Worm (Caenorhabditis elegans) whole organism, late embryonic: ENCODE data around the gene acs-22.
A peak's percentile ranks its signal among the peaks of the same experiment; 100 is the strongest.

ENCODE experiments used
- K02D7.2 ChIP-seq: sonication (generic microtip); optimal IDR thresholded peaks from 2 replicates; lab custom pipeline; 2017; ENCODE audit warnings: mild to moderate bottlenecking, missing genetic modification characterization, missing compliant biosample characterization
- T23F11.4 ChIP-seq: fragments of 200-800 bp; sonication (Bioruptor generic); optimal IDR thresholded peaks from 2 replicates; lab custom pipeline; 2018; ENCODE audit warnings: mild to moderate bottlenecking, missing genetic modification characterization, missing compliant biosample characterization
- Y22D7AL.16 ChIP-seq: sonication (generic microtip); optimal IDR thresholded peaks from 2 replicates; lab custom pipeline; 2016; ENCODE audit warnings: missing genetic modification characterization, missing compliant biosample characterization
- ahr-1 ChIP-seq: sonication (generic microtip); optimal IDR thresholded peaks from 2 replicates; lab custom pipeline; 2016; ENCODE audit warnings: missing genetic modification characterization, missing compliant biosample characterization
- ceh-14 ChIP-seq: sonication (generic microtip); optimal IDR thresholded peaks from 2 replicates; lab custom pipeline; 2016; ENCODE audit warnings: missing genotype, missing genetic modification characterization, missing compliant biosample characterization
- ceh-18 ChIP-seq: sonication (generic microtip); optimal IDR thresholded peaks from 2 replicates; lab custom pipeline; 2016; ENCODE audit warnings: missing genetic modification characterization, missing compliant biosample characterization
- ceh-19 ChIP-seq: fragments of 200-800 bp; sonication (Bioruptor generic); optimal IDR thresholded peaks from 2 replicates; lab custom pipeline; 2018; ENCODE audit warnings: mild to moderate bottlenecking, missing genetic modification characterization, missing compliant biosample characterization
- ceh-2 ChIP-seq: sonication (generic microtip); optimal IDR thresholded peaks from 2 replicates; lab custom pipeline; 2016; ENCODE audit warnings: missing genotype, missing genetic modification characterization, missing compliant biosample characterization
- ceh-22 ChIP-seq: sonication (generic microtip); optimal IDR thresholded peaks from 2 replicates; lab custom pipeline; 2017; ENCODE audit warnings: missing biosample characterization, missing genetic modification characterization
- ceh-24 ChIP-seq: sonication (generic microtip); optimal IDR thresholded peaks from 2 replicates; lab custom pipeline; 2016; ENCODE audit warnings: mild to moderate bottlenecking, missing genetic modification characterization, missing compliant biosample characterization
- ceh-30 ChIP-seq: fragments of 150-350 bp; optimal IDR thresholded peaks from 2 replicates; lab custom pipeline; 2014; ENCODE audit warnings: missing biosample characterization, missing genetic modification characterization
- ceh-31 ChIP-seq: sonication (generic microtip); optimal IDR thresholded peaks from 2 replicates; lab custom pipeline; 2016; ENCODE audit warnings: missing genetic modification characterization, missing compliant biosample characterization
- ceh-34 ChIP-seq: sonication (generic microtip); optimal IDR thresholded peaks from 2 replicates; lab custom pipeline; 2016; ENCODE audit warnings: mild to moderate bottlenecking, missing genetic modification characterization, missing compliant biosample characterization
- ceh-48 ChIP-seq: sonication (generic microtip); optimal IDR thresholded peaks from 2 replicates; lab custom pipeline; 2016; ENCODE audit warnings: missing genetic modification characterization, inconsistent platforms, missing compliant biosample characterization
- ceh-9 ChIP-seq: sonication (generic microtip); optimal IDR thresholded peaks from 2 replicates; lab custom pipeline; 2016; ENCODE audit warnings: mild to moderate bottlenecking, missing genetic modification characterization, inconsistent platforms, missing compliant biosample characterization
- che-1 ChIP-seq: sonication (generic microtip); optimal IDR thresholded peaks from 2 replicates; lab custom pipeline; 2016; ENCODE audit warnings: mild to moderate bottlenecking, missing genetic modification characterization, missing compliant biosample characterization
- dmd-4 ChIP-seq: sonication (generic microtip); optimal IDR thresholded peaks from 2 replicates; lab custom pipeline; 2016; ENCODE audit warnings: borderline replicate concordance, missing genetic modification characterization, missing compliant biosample characterization
- elt-2 ChIP-seq: sonication (generic microtip); optimal IDR thresholded peaks from 2 replicates; lab custom pipeline; 2016; ENCODE audit warnings: missing genetic modification reagents, missing genetic modification characterization, missing compliant biosample characterization
- elt-4 ChIP-seq: sonication (generic microtip); optimal IDR thresholded peaks from 2 replicates; lab custom pipeline; 2016; ENCODE audit warnings: missing genetic modification characterization, missing compliant biosample characterization
- ets-4 ChIP-seq: sonication (generic microtip); optimal IDR thresholded peaks from 2 replicates; lab custom pipeline; 2016; ENCODE audit warnings: missing genetic modification characterization, missing compliant biosample characterization
- hlh-6 ChIP-seq: sonication (generic microtip); optimal IDR thresholded peaks from 2 replicates; lab custom pipeline; 2016; ENCODE audit warnings: missing genotype, missing genetic modification characterization, missing compliant biosample characterization
- hlh-8 ChIP-seq: sonication (generic microtip); optimal IDR thresholded peaks from 2 replicates; lab custom pipeline; 2016; ENCODE audit warnings: missing genotype, missing genetic modification characterization, missing compliant biosample characterization
- lim-6 ChIP-seq: sonication (generic microtip); optimal IDR thresholded peaks from 2 replicates; lab custom pipeline; 2016; ENCODE audit warnings: missing genetic modification characterization, missing compliant biosample characterization
- mec-3 ChIP-seq: sonication (generic microtip); optimal IDR thresholded peaks from 2 replicates; lab custom pipeline; 2016; ENCODE audit warnings: borderline replicate concordance, missing genetic modification characterization, missing compliant biosample characterization
- nhr-11 ChIP-seq: fragments of 150-350 bp; optimal IDR thresholded peaks from 2 replicates; lab custom pipeline; 2014; ENCODE audit warnings: missing biosample characterization, missing genetic modification characterization
- npax-4 ChIP-seq: sonication (generic microtip); optimal IDR thresholded peaks from 2 replicates; lab custom pipeline; 2016; ENCODE audit warnings: missing genetic modification characterization, missing compliant biosample characterization
- pros-1 ChIP-seq: fragments of 150-350 bp; optimal IDR thresholded peaks from 2 replicates; lab custom pipeline; 2014; ENCODE audit warnings: missing biosample characterization, missing genetic modification reagents, missing genetic modification characterization
- ref-2 ChIP-seq: sonication (generic microtip); optimal IDR thresholded peaks from 2 replicates; lab custom pipeline; 2016; ENCODE audit warnings: missing genetic modification characterization, missing compliant biosample characterization
- rnt-1 ChIP-seq: sonication (generic microtip); optimal IDR thresholded peaks from 2 replicates; lab custom pipeline; 2016; ENCODE audit warnings: missing genetic modification characterization, missing compliant biosample characterization
- sox-2 ChIP-seq: fragments of 200-800 bp; sonication (Bioruptor generic); IDR thresholded peaks from 2 replicates; pipeline ENCODE4 v1.3.6; 2022; ENCODE audit warnings: missing genetic modification reagents, missing genetic modification characterization, missing compliant biosample characterization
- syd-9 ChIP-seq: sonication (generic microtip); optimal IDR thresholded peaks from 2 replicates; lab custom pipeline; 2016; ENCODE audit warnings: mild to moderate bottlenecking, missing genetic modification characterization, moderate library complexity, missing compliant biosample characterization
- tbx-2 ChIP-seq: sonication (generic microtip); optimal IDR thresholded peaks from 2 replicates; lab custom pipeline; 2016; ENCODE audit warnings: missing genetic modification characterization, missing compliant biosample characterization
- tbx-7 ChIP-seq: sonication (generic microtip); optimal IDR thresholded peaks from 2 replicates; lab custom pipeline; 2016; ENCODE audit warnings: missing genotype, missing genetic modification characterization, missing compliant biosample characterization
- ttx-3 ChIP-seq: sonication (generic microtip); optimal IDR thresholded peaks from 2 replicates; lab custom pipeline; 2016; ENCODE audit warnings: missing genetic modification reagents, missing genetic modification characterization, missing compliant biosample characterization
- unc-3 ChIP-seq, 2 experiments: fragments of 200-800 bp in 1 of 2; sonication (Bioruptor generic) in 1 of 2; sonication (generic microtip) in 1 of 2; conservative IDR thresholded peaks in 1 of 2; optimal IDR thresholded peaks in 1 of 2; 2 replicates each; pipeline versions ENCODE4 v1.3.6 to Lab custom; 2016 to 2022; ENCODE audit warnings: missing compliant biosample characterization in 2 of 2, missing genetic modification characterization in 2 of 2, missing genetic modification reagents in 1 of 2
- unc-42 ChIP-seq: sonication (generic microtip); optimal IDR thresholded peaks from 2 replicates; lab custom pipeline; 2016; ENCODE audit warnings: missing genotype, missing genetic modification characterization, missing compliant biosample characterization
- unc-55 ChIP-seq: sonication (generic microtip); optimal IDR thresholded peaks from 2 replicates; lab custom pipeline; 2017; ENCODE audit warnings: missing biosample characterization, missing genetic modification reagents, missing genetic modification characterization
- unc-86 ChIP-seq: sonication (generic microtip); optimal IDR thresholded peaks from 2 replicates; lab custom pipeline; 2016; ENCODE audit warnings: missing genetic modification characterization, missing compliant biosample characterization

The acs-22 gene

ce11 chrX:8911077-8911476 lies 19.9 kb upstream of the acs-22 start, which contains the start of gene cyn-8:
TSS of gene cyn-8 (plus strand) at chrX:8911293.
- TF ChIP-seq ceh-31 (tag; lab: Kevin White, UChicago) (peak; percentile 38), syd-9 (tag; lab: Kevin White, UChicago) (no peak), tbx-2 (peak; percentile 23), unc-55 (GFP tag; lab: Kevin White, UChicago) (no peak), ahr-1 (tag; lab: Kevin White, UChicago) (no peak), ceh-30 (no peak), ceh-48 (tag; lab: Kevin White, UChicago) (no peak), unc-3 (GFP tag; conservative IDR thresholded peaks at IDR 0.05; lab: Robert Waterston, UW) (no peak), unc-3 (tag; optimal IDR thresholded peaks at IDR 0.05; lab: Kevin White, UChicago) (no peak), nhr-11 (tag; lab: Kevin White, UChicago) (no peak), unc-42 (tag; lab: Kevin White, UChicago) (peak; percentile 72), mec-3 (tag; lab: Kevin White, UChicago) (no peak), che-1 (tag; lab: Kevin White, UChicago) (no peak), elt-2 (peak; percentile 39), lim-6 (tag; lab: Kevin White, UChicago) (no peak), pros-1 (tag; lab: Kevin White, UChicago) (no peak), ref-2 (peak; percentile 56)

- TF ChIP-seq ets-4 (tag; lab: Kevin White, UChicago): no peak
- no peak for TF ChIP-seq mec-3 (tag; lab: Kevin White, UChicago)
- no peak for TF ChIP-seq ceh-22 (tag; lab: Kevin White, UChicago)
- no peak for TF ChIP-seq elt-4 (tag; lab: Kevin White, UChicago)
- TF ChIP-seq ceh-9 (tag; lab: Kevin White, UChicago): no peak
- no peak for TF ChIP-seq rnt-1 (tag; lab: Kevin White, UChicago)
- no peak for TF ChIP-seq ceh-19 (GFP tag; lab: Kevin White, UChicago)
- TF ChIP-seq ceh-18 (tag; lab: Kevin White, UChicago): no peak
- no peak for TF ChIP-seq ceh-24 (tag; lab: Kevin White, UChicago)
- TF ChIP-seq ceh-31 (tag; lab: Kevin White, UChicago): no peak
- TF ChIP-seq, all 69 proteins: peak for 0
These were observed 13.2 kb upstream of the acs-22 start for ce11 chrX:8917730-8918129.

- no peak for TF ChIP-seq K02D7.2 (tag; lab: Kevin White, UChicago)
- peak; percentile 30 for TF ChIP-seq ceh-31 (tag; lab: Kevin White, UChicago)
- TF ChIP-seq Y22D7AL.16 (tag; lab: Kevin White, UChicago): no peak
- TF ChIP-seq unc-42 (tag; lab: Kevin White, UChicago): peak; percentile 98
- TF ChIP-seq unc-55 (GFP tag; lab: Kevin White, UChicago): no peak
- TF ChIP-seq ceh-48 (tag; lab: Kevin White, UChicago): no peak
- TF ChIP-seq sox-2: no peak
- no peak for TF ChIP-seq ceh-34 (tag; lab: Kevin White, UChicago)
- no peak for TF ChIP-seq hlh-8 (tag; lab: Kevin White, UChicago)
- TF ChIP-seq ttx-3 (tag; lab: Kevin White, UChicago): no peak
- TF ChIP-seq ceh-19 (GFP tag; lab: Kevin White, UChicago): no peak
- TF ChIP-seq tbx-7 (tag; lab: Kevin White, UChicago): no peak
- TF ChIP-seq T23F11.4: no peak
- TF ChIP-seq npax-4: no peak
These were observed 12.2 kb upstream of the acs-22 start for ce11 chrX:8918792-8919191.

ce11 chrX:8919323-8919722 lies 11.7 kb upstream of the acs-22 start, which contains the start of gene nlp-14:
TSS of gene nlp-14 (minus strand) at chrX:8919423.
- TF ChIP-seq hlh-6 (tag; lab: Kevin White, UChicago) (peak; percentile 5), elt-4 (tag; lab: Kevin White, UChicago) (no peak)

ce11 chrX:8921221-8921620 lies 9.8 kb upstream of the acs-22 start:
- no peak for TF ChIP-seq ceh-14 (tag; lab: Kevin White, UChicago)
- TF ChIP-seq unc-86 (tag; lab: Kevin White, UChicago): no peak
- TF ChIP-seq ceh-34 (tag; lab: Kevin White, UChicago): no peak
- TF ChIP-seq dmd-4 (tag; lab: Kevin White, UChicago): no peak
- TF ChIP-seq ceh-2 (tag; lab: Kevin White, UChicago): no peak
